Fruit fly (Drosophila melanogaster) whole organism, embryonic: ENCODE data around the gene CG42571.

Experiments used
- CG10274 ChIP-seq: fragments of 200-800 bp; sonication (Bioruptor generic); optimal IDR thresholded peaks from 3 replicates; lab custom pipeline; 2017; ENCODE audit warnings: missing biosample characterization, mild to moderate bottlenecking, missing genetic modification characterization
- CG10979 ChIP-seq: fragments of 200-800 bp; sonication (Bioruptor generic); optimal IDR thresholded peaks from 2 replicates; lab custom pipeline; 2018; ENCODE audit warnings: missing biosample characterization, mild to moderate bottlenecking, missing genetic modification characterization, moderate library complexity
- CG12104 ChIP-seq: fragments of 200-800 bp; sonication (Bioruptor generic); optimal IDR thresholded peaks from 3 replicates; lab custom pipeline; 2016; ENCODE audit warnings: missing biosample characterization, missing genetic modification characterization
- CG12155 ChIP-seq: fragments of 200-800 bp; sonication (Bioruptor generic); optimal IDR thresholded peaks from 3 replicates; lab custom pipeline; 2016; ENCODE audit warnings: missing biosample characterization, missing genetic modification characterization
- CG12236 ChIP-seq: fragments of 200-800 bp; sonication (Bioruptor generic); optimal IDR thresholded peaks from 2 replicates; lab custom pipeline; 2016; ENCODE audit warnings: missing biosample characterization, missing genetic modification characterization
- CG12769 ChIP-seq: fragments of 200-800 bp; sonication (Bioruptor generic); optimal IDR thresholded peaks from 2 replicates; lab custom pipeline; 2019; ENCODE audit warnings: missing biosample characterization, mild to moderate bottlenecking, missing genetic modification characterization, moderate library complexity
- CG13123 ChIP-seq: fragments of 200-800 bp; sonication (Bioruptor generic); optimal IDR thresholded peaks from 2 replicates; lab custom pipeline; 2016; ENCODE audit warnings: missing biosample characterization, missing genetic modification characterization
- CG13296 ChIP-seq: fragments of 200-800 bp; sonication (Bioruptor generic); optimal IDR thresholded peaks from 3 replicates; lab custom pipeline; 2018; ENCODE audit warnings: missing biosample characterization, mild to moderate bottlenecking, missing genetic modification characterization
- CG14441 ChIP-seq: fragments of 200-800 bp; sonication (Bioruptor generic); IDR thresholded peaks from 2 replicates; pipeline ENCODE4 v1.3.6; 2022; ENCODE audit warnings: missing biosample characterization, missing genetic modification characterization
- CG15011 ChIP-seq: fragments of 200-800 bp; sonication (Bioruptor generic); optimal IDR thresholded peaks from 3 replicates; lab custom pipeline; 2018; ENCODE audit warnings: missing biosample characterization, mild to moderate bottlenecking, missing genetic modification characterization
- CG15514 ChIP-seq: fragments of 200-800 bp; sonication (Bioruptor generic); optimal IDR thresholded peaks from 3 replicates; lab custom pipeline; 2017; ENCODE audit warnings: missing biosample characterization, missing genetic modification characterization, mild to moderate bottlenecking, moderate library complexity, missing genetic modification reagents
- CG16813 ChIP-seq: fragments of 200-800 bp; sonication (Bioruptor generic); IDR thresholded peaks from 3 replicates; pipeline ENCODE4 v1.3.6; 2022; ENCODE audit warnings: missing biosample characterization, missing genetic modification characterization; ENCODE audit not compliant: partially characterized antibody
- CG18764 ChIP-seq: fragments of 200-800 bp; sonication (Bioruptor generic); optimal IDR thresholded peaks from 3 replicates; lab custom pipeline; 2016; ENCODE audit warnings: missing biosample characterization, missing genetic modification characterization
- CG31365 ChIP-seq: fragments of 200-800 bp; sonication (Bioruptor generic); optimal IDR thresholded peaks from 2 replicates; lab custom pipeline; 2018; ENCODE audit warnings: missing biosample characterization, mild to moderate bottlenecking, missing genetic modification characterization
- CG31388 ChIP-seq: fragments of 200-800 bp; sonication (Bioruptor generic); optimal IDR thresholded peaks from 2 replicates; lab custom pipeline; 2016; ENCODE audit warnings: missing biosample characterization, missing genetic modification characterization
- CG34224 ChIP-seq: fragments of 200-800 bp; sonication (Bioruptor generic); IDR thresholded peaks from 3 replicates; pipeline ENCODE4 v1.3.6; 2022; ENCODE audit warnings: missing biosample characterization, missing genetic modification characterization; ENCODE audit not compliant: partially characterized antibody
- CG4282 ChIP-seq: fragments of 200-800 bp; sonication (Bioruptor generic); optimal IDR thresholded peaks from 2 replicates; lab custom pipeline; 2016; ENCODE audit warnings: missing biosample characterization, missing genetic modification characterization
- CG6683 ChIP-seq: fragments of 200-800 bp; sonication (Bioruptor generic); optimal IDR thresholded peaks from 2 replicates; lab custom pipeline; 2017; ENCODE audit warnings: missing biosample characterization, mild to moderate bottlenecking, missing genetic modification characterization, missing genetic modification reagents
- CG6854 ChIP-seq: fragments of 200-800 bp; sonication (Bioruptor generic); optimal IDR thresholded peaks from 3 replicates; lab custom pipeline; 2017; ENCODE audit warnings: missing biosample characterization, mild to moderate bottlenecking, missing genetic modification characterization
- CG7745 ChIP-seq: fragments of 200-800 bp; sonication (Bioruptor generic); optimal IDR thresholded peaks from 2 replicates; lab custom pipeline; 2018; ENCODE audit warnings: missing biosample characterization, mild to moderate bottlenecking, missing genetic modification characterization, moderate library complexity
- CG7839 ChIP-seq: fragments of 200-800 bp; sonication (Bioruptor generic); optimal IDR thresholded peaks from 3 replicates; lab custom pipeline; 2018; ENCODE audit warnings: missing biosample characterization, mild to moderate bottlenecking, missing genetic modification characterization, moderate library complexity
- CG7928 ChIP-seq: fragments of 200-800 bp; sonication (Bioruptor generic); optimal IDR thresholded peaks from 2 replicates; lab custom pipeline; 2017; ENCODE audit warnings: missing biosample characterization, mild to moderate bottlenecking, missing genetic modification characterization
- CG7963 ChIP-seq: fragments of 200-800 bp; sonication (Bioruptor generic); IDR thresholded peaks from 3 replicates; pipeline ENCODE4 v1.3.6; 2022; ENCODE audit warnings: missing biosample characterization, missing genetic modification characterization; ENCODE audit not compliant: partially characterized antibody
- CG8281 ChIP-seq: fragments of 200-800 bp; sonication (Bioruptor generic); optimal IDR thresholded peaks from 2 replicates; lab custom pipeline; 2018; ENCODE audit warnings: missing biosample characterization, mild to moderate bottlenecking, missing genetic modification characterization, moderate library complexity
- CG9437 ChIP-seq: fragments of 200-800 bp; sonication (Bioruptor generic); optimal IDR thresholded peaks from 2 replicates; lab custom pipeline; 2018; ENCODE audit warnings: missing biosample characterization, mild to moderate bottlenecking, missing genetic modification characterization
- D ChIP-seq, 2 experiments: fragments of 200-800 bp in 1 of 2; fragments of >200 bp in 1 of 2; sonication (Bioruptor generic) in 1 of 2; optimal IDR thresholded peaks; 2 replicates in 1 of 2; 3 replicates in 1 of 2; lab custom pipeline; 2017; ENCODE audit warnings: mild to moderate bottlenecking in 1 of 2, missing biosample characterization in 1 of 2, missing genetic modification characterization in 1 of 2, missing genetic modification reagents in 1 of 2
- Gug ChIP-seq: fragments of 200-800 bp; sonication (Bioruptor generic); IDR thresholded peaks from 4 replicates; pipeline ENCODE4 v1.3.6; 2022; ENCODE audit warnings: missing biosample characterization, missing genetic modification characterization
- Hand ChIP-seq: fragments of 200-800 bp; sonication (Bioruptor generic); optimal IDR thresholded peaks from 2 replicates; lab custom pipeline; 2017; ENCODE audit warnings: mild to moderate bottlenecking, missing biosample characterization, missing genetic modification reagents, missing genetic modification characterization
- NC2α ChIP-seq: fragments of 200-800 bp; sonication (Bioruptor generic); optimal IDR thresholded peaks from 2 replicates; lab custom pipeline; 2016; ENCODE audit warnings: missing biosample characterization, missing genetic modification characterization
- PHDP ChIP-seq: fragments of 200-800 bp; sonication (Bioruptor generic); optimal IDR thresholded peaks from 3 replicates; lab custom pipeline; 2018; ENCODE audit warnings: missing biosample characterization, mild to moderate bottlenecking, missing genetic modification characterization, moderate library complexity
- Spps ChIP-seq: fragments of 200-800 bp; sonication (Bioruptor generic); optimal IDR thresholded peaks from 2 replicates; lab custom pipeline; 2018; ENCODE audit warnings: missing biosample characterization, mild to moderate bottlenecking, missing genetic modification characterization
- corto ChIP-seq: fragments of 200-800 bp; sonication (Bioruptor generic); optimal IDR thresholded peaks from 2 replicates; lab custom pipeline; 2016; ENCODE audit warnings: missing biosample characterization, mild to moderate bottlenecking, missing genetic modification characterization, moderate library complexity
- cwo ChIP-seq: fragments of 200-800 bp; sonication (Bioruptor generic); optimal IDR thresholded peaks from 3 replicates; lab custom pipeline; 2017; ENCODE audit warnings: missing biosample characterization, missing genetic modification characterization, mild to moderate bottlenecking, moderate library complexity, missing genetic modification reagents
- dan ChIP-seq: fragments of 200-800 bp; sonication (Bioruptor generic); IDR thresholded peaks from 2 replicates; pipeline ENCODE4 v1.3.6; 2022; ENCODE audit warnings: missing biosample characterization, missing genetic modification characterization
- emc ChIP-seq: fragments of 200-800 bp; sonication (Bioruptor generic); optimal IDR thresholded peaks from 2 replicates; lab custom pipeline; 2016; ENCODE audit warnings: missing biosample characterization, missing genetic modification characterization
- ems ChIP-seq: fragments of 200-800 bp; sonication (Bioruptor generic); optimal IDR thresholded peaks from 3 replicates; lab custom pipeline; 2016; ENCODE audit warnings: missing biosample characterization, missing genetic modification characterization
- ewg ChIP-seq: fragments of 200-800 bp; sonication (Bioruptor generic); optimal IDR thresholded peaks from 3 replicates; lab custom pipeline; 2017; ENCODE audit warnings: mild to moderate bottlenecking, missing biosample characterization, missing genetic modification reagents, missing genetic modification characterization
- fd96Cb ChIP-seq: fragments of 200-800 bp; sonication (Bioruptor generic); optimal IDR thresholded peaks from 2 replicates; lab custom pipeline; 2018; ENCODE audit warnings: missing biosample characterization, mild to moderate bottlenecking, missing genetic modification characterization, moderate library complexity
- ftz-f1 ChIP-seq: fragments of 200-800 bp; sonication (Bioruptor generic); optimal IDR thresholded peaks from 2 replicates; lab custom pipeline; 2016; ENCODE audit warnings: missing biosample characterization, missing genetic modification characterization
- gce ChIP-seq: fragments of 200-800 bp; sonication (Bioruptor generic); IDR thresholded peaks from 3 replicates; pipeline ENCODE4 v1.3.6; 2022; ENCODE audit warnings: missing biosample characterization, missing genetic modification characterization
- grn ChIP-seq: fragments of 200-800 bp; sonication (Bioruptor generic); optimal IDR thresholded peaks from 3 replicates; lab custom pipeline; 2017; ENCODE audit warnings: missing biosample characterization, missing genetic modification characterization
- her ChIP-seq: fragments of 200-800 bp; sonication (Bioruptor generic); optimal IDR thresholded peaks from 2 replicates; lab custom pipeline; 2016; ENCODE audit warnings: missing biosample characterization, missing genetic modification characterization
- kni ChIP-seq: fragments of 200-800 bp; sonication (Bioruptor generic); optimal IDR thresholded peaks from 3 replicates; lab custom pipeline; 2017; ENCODE audit warnings: mild to moderate bottlenecking, missing biosample characterization, missing genetic modification reagents, missing genetic modification characterization
- luna ChIP-seq: fragments of 200-800 bp; sonication (Bioruptor generic); optimal IDR thresholded peaks from 2 replicates; lab custom pipeline; 2016; ENCODE audit warnings: missing biosample characterization, missing genetic modification characterization
- nom ChIP-seq: fragments of 200-800 bp; sonication (Bioruptor generic); optimal IDR thresholded peaks from 2 replicates; lab custom pipeline; 2017; ENCODE audit warnings: missing biosample characterization, missing genetic modification characterization, mild to moderate bottlenecking, moderate library complexity, missing genetic modification reagents
- row ChIP-seq: fragments of 200-800 bp; sonication (Bioruptor generic); IDR thresholded peaks from 3 replicates; pipeline ENCODE4 v1.3.6; 2022; ENCODE audit warnings: missing biosample characterization, missing genetic modification characterization
- trh ChIP-seq: fragments of 200-800 bp; sonication (Bioruptor generic); optimal IDR thresholded peaks from 2 replicates; lab custom pipeline; 2016; ENCODE audit warnings: missing biosample characterization, missing genetic modification characterization
- vnd ChIP-seq: fragments of 200-800 bp; sonication (Bioruptor generic); IDR thresholded peaks from 3 replicates; pipeline ENCODE4 v1.3.6; 2022; ENCODE audit warnings: missing biosample characterization, missing genetic modification characterization; ENCODE audit not compliant: partially characterized antibody

The CG42571 gene

DNA sequence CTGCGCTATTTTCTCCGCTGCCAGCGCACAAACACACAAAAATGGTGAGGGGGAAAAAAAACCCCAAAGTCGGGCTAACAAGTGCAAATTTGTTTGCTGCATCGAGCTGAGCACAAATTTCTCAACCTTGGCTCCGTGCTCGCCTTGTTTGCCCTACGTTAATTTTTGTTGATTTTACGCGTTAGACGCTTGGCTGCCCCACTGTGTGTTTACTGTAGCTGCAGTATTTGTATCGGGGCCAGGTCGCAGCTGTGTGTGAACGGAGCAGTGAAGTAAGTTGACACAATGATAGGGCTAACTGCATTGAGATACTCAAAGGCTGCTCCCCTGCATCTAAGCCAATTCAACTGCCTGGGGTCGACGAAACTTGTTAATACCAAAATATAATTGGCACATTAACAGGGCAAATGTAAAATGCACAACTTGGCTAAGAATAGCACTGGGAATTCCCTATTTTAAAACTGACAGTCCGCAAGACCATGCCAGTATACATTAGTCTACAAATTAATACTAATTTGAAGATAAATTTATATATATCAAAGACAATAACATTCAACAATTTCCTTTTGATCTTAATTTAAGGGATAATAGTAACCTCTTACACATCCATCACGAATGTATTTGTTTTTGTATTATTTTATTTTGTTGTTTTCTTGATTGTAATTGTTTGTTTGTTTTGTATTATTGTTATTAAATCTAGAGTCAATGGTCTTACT is at the start of gene CG42571 (continued):
- no peak for TF ChIP-seq CG4282
- no peak for TF ChIP-seq CG7839
- TF ChIP-seq CG31388 (GFP tag; lab: Kevin White, UChicago), result no peak
- peak; percentile 17 for TF ChIP-seq fd96Cb (tag; lab: Kevin White, UChicago)
- peak; percentile 65 for TF ChIP-seq CG12236
- no peak for TF ChIP-seq Hand (GFP tag; lab: Kevin White, UChicago)
- no peak for TF ChIP-seq CG7963 (GFP tag; lab: Robert Waterston, UW)
- no peak for TF ChIP-seq CG34224 (GFP tag; lab: Robert Waterston, UW)
- peak; percentile 44 for TF ChIP-seq CG18764 (GFP tag; lab: Kevin White, UChicago)
- TF ChIP-seq CG12104, result no peak
- TF ChIP-seq CG8281 (tag; lab: Kevin White, UChicago), result peak; percentile 19
- no peak for TF ChIP-seq D (optimal IDR thresholded peaks at IDR 0.05; lab: Kevin White, UChicago)
- TF ChIP-seq D (GFP tag; optimal IDR thresholded peaks at IDR 0.05; lab: Kevin White, UChicago), result peak; percentile 23
- no peak for TF ChIP-seq dan
- TF ChIP-seq PHDP, result peak; percentile 57
- no peak for TF ChIP-seq CG10274
- TF ChIP-seq CG9437 (GFP tag; lab: Kevin White, UChicago), result no peak
- peak; percentile 82 for TF ChIP-seq kni (GFP tag; lab: Kevin White, UChicago)
- TF ChIP-seq ftz-f1, result no peak
- TF ChIP-seq row (GFP tag; lab: Robert Waterston, UW), result no peak
- no peak for TF ChIP-seq nom (GFP tag; lab: Kevin White, UChicago)
- TF ChIP-seq CG13123 (GFP tag; lab: Kevin White, UChicago), result peak; percentile 11
- peak; percentile 40 for TF ChIP-seq NC2α (GFP tag; lab: Kevin White, UChicago)
- TF ChIP-seq CG15514 (GFP tag; lab: Kevin White, UChicago), result no peak
- no peak for TF ChIP-seq corto (GFP tag; lab: Kevin White, UChicago)
- TF ChIP-seq CG6683 (GFP tag; lab: Kevin White, UChicago), result no peak
- TF ChIP-seq CG10979 (tag; lab: Kevin White, UChicago), result no peak
- TF ChIP-seq CG15011 (GFP tag; lab: Kevin White, UChicago), result no peak
- TF ChIP-seq CG16813 (GFP tag; lab: Robert Waterston, UW), result no peak
- no peak for TF ChIP-seq CG7928
- no peak for TF ChIP-seq CG12155
- TF ChIP-seq emc, result no peak
- TF ChIP-seq CG12769 (tag; lab: Kevin White, UChicago), result no peak
- no peak for TF ChIP-seq cwo
- TF ChIP-seq ems (GFP tag; lab: Kevin White, UChicago), result no peak
- TF ChIP-seq CG7745 (tag; lab: Kevin White, UChicago), result peak; percentile 67
- TF ChIP-seq Spps, result peak; percentile 21
- TF ChIP-seq CG6854, result no peak
- no peak for TF ChIP-seq grn (GFP tag; lab: Kevin White, UChicago)
- TF ChIP-seq Gug (GFP tag; lab: Robert Waterston, UW), result no peak
- no peak for TF ChIP-seq her
- TF ChIP-seq vnd (GFP tag; lab: Robert Waterston, UW), result no peak
- no peak for TF ChIP-seq luna
- TF ChIP-seq CG14441 (GFP tag; lab: Robert Waterston, UW), result no peak
- TF ChIP-seq CG31365, result peak; percentile 43
- TF ChIP-seq gce (GFP tag; lab: Robert Waterston, UW), result peak; percentile 56; the same call in 1 of the 3 replicates
- TF ChIP-seq trh (GFP tag; lab: Kevin White, UChicago), result no peak
- peak; percentile 10 for TF ChIP-seq ewg
- no peak for TF ChIP-seq CG13296 (GFP tag; lab: Kevin White, UChicago)
